Worm (Caenorhabditis elegans): ENCODE measurements around the gene ZK757.2.
A peak's percentile ranks its signal among the peaks of the same experiment; 100 is the strongest.

Gene ZK757.2

ce11 chrIII:9922310-9922709 is 43.6 kb upstream of the ZK757.2 start:
- TF ChIP-seq elt-2 (tag; optimal IDR thresholded peaks at IDR 0.05) (peak; percentile 71), ceh-28 (tag; optimal IDR thresholded peaks at IDR 0.05) (peak; percentile 2), aly-2 (tag; optimal IDR thresholded peaks at IDR 0.05) (no peak), skn-1 (tag; optimal IDR thresholded peaks at IDR 0.05) (no peak), pqm-1 (tag; optimal IDR thresholded peaks at IDR 0.05) (peak; percentile 71), pha-4 (tag; optimal IDR thresholded peaks at IDR 0.05) (peak; percentile 43)

DNA sequence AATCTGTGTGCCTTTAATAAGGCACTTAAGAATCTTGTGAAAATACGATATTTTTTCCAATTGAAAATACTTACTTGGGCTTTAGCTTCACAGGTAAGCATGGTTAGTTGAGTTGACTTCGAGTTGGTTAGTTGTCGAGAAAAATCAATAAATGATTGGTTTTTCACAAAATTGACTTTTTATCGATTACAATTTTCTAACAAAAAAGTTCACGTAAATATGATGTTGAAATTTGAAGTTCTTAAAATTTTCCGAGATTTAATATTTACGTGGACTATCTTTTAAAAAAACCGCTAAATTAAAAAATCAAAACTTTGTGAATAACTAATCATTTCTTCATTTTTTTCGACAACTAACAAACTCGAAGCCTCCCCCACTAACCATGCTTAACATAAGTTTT is 42.0 kb upstream of the ZK757.2 start, which contains the start of gene F40F12.3:
TSS of gene F40F12.3 (minus strand) at position 101 of the 400 bp plus-strand sequence.
- TF ChIP-seq mdl-1 (tag; optimal IDR thresholded peaks at IDR 0.05) (no peak), egl-5 (tag; optimal IDR thresholded peaks at IDR 0.05) (no peak), ZK546.5 (tag; optimal IDR thresholded peaks at IDR 0.05) (no peak), nhr-23 (tag; optimal IDR thresholded peaks at IDR 0.05) (no peak)

ce11 chrIII:9913722-9914121 is 35.0 kb upstream of the ZK757.2 start, which contains the start of gene cbp-3:
Gene cbp-3 (plus strand): TSS chrIII:9913993.
- TF ChIP-seq elt-1 (tag; optimal IDR thresholded peaks at IDR 0.05) (no peak), pqm-1 (tag; optimal IDR thresholded peaks at IDR 0.05) (peak; percentile 93), elt-2 (tag; optimal IDR thresholded peaks at IDR 0.05) (peak; percentile 83), hmg-11 (tag; optimal IDR thresholded peaks at IDR 0.05) (no peak), pha-4 (tag; optimal IDR thresholded peaks at IDR 0.05) (peak; percentile 66), fkh-10 (GFP tag; optimal IDR thresholded peaks at IDR 0.05) (no peak)

DNA sequence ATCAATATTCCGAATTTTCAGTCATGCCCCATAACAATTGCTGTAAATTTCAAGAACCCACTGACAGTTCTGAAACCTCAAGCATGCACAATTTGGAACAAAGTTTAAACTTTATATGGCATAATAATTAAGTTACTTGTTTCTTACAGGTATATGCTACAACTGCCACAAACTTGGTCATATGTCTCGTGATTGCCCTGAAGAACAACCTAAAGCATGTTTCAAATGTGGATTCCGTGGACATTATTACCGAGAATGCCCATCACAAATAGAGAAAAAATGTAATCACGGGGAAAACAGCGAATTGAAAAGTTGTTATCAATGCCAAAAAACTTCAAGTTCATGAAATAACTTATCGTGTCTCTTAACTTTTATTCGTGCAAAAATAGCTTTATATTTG is 34.3 kb upstream of the ZK757.2 start:
- TF ChIP-seq unc-62 (GFP tag; optimal IDR thresholded peaks at IDR 0.05) (no peak), zag-1 (tag; optimal IDR thresholded peaks at IDR 0.05) (no peak), elt-3 (tag; optimal IDR thresholded peaks at IDR 0.05) (no peak), ceh-82 (tag; optimal IDR thresholded peaks at IDR 0.05) (no peak), nhr-11 (tag; optimal IDR thresholded peaks at IDR 0.05) (no peak), elt-2 (tag; optimal IDR thresholded peaks at IDR 0.05) (peak; percentile 17)

DNA sequence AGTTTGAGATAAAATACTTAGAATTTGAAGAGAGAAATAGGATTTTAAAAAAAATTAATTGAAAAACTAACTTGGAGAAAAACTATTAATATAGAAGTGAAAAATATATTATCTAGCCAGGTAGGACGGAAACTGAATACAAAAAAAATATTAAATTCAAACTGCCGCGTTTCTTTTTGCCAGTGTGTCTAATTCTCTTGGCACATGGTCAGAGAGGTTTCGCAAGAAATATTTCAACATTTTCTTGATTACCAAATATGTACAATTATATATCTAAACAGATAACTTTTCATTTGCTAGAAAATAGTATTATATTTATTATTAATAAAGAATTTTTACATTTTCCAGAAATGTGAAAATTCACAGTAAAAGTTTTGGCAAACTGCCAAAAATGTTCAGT is 33.8 kb upstream of the ZK757.2 start:
- no peak for TF ChIP-seq nhr-76 (tag; optimal IDR thresholded peaks at IDR 0.05)
- TF ChIP-seq egl-27 (tag; optimal IDR thresholded peaks at IDR 0.05), result no peak
- TF ChIP-seq ceh-28 (tag; optimal IDR thresholded peaks at IDR 0.05), result no peak
- TF ChIP-seq daf-12 (tag; optimal IDR thresholded peaks at IDR 0.05), result no peak

ce11 chrIII:9910608-9911479 is 32.1 kb upstream of the ZK757.2 start, which contains the start of the genes cyld-1 and F40F12.9:
Gene cyld-1 (minus strand): TSS chrIII:9910658.
Gene F40F12.9 (plus strand): TSS chrIII:9911328.
- TF ChIP-seq fkh-10 (GFP tag; optimal IDR thresholded peaks at IDR 0.05) (no peak), pha-4 (tag; optimal IDR thresholded peaks at IDR 0.05) (peak; percentile 87), jun-1 (tag; optimal IDR thresholded peaks at IDR 0.05) (no peak), nhr-25 (tag; optimal IDR thresholded peaks at IDR 0.05) (no peak), elt-2 (tag; optimal IDR thresholded peaks at IDR 0.05) (peak; percentile 45)

- no peak for TF ChIP-seq hmg-11 (tag; optimal IDR thresholded peaks at IDR 0.05)
- no peak for TF ChIP-seq mml-1 (tag; optimal IDR thresholded peaks at IDR 0.05)
- TF ChIP-seq nhr-76 (tag; optimal IDR thresholded peaks at IDR 0.05), result no peak
- no peak for TF ChIP-seq egl-5 (tag; optimal IDR thresholded peaks at IDR 0.05)
- no peak for TF ChIP-seq nhr-23 (tag; optimal IDR thresholded peaks at IDR 0.05)
- no peak for TF ChIP-seq ztf-11 (tag; optimal IDR thresholded peaks at IDR 0.05)
- TF ChIP-seq eor-1 (tag; optimal IDR thresholded peaks at IDR 0.05), result no peak
- no peak for TF ChIP-seq egl-27 (tag; optimal IDR thresholded peaks at IDR 0.05)
- no peak for TF ChIP-seq fkh-10 (GFP tag; optimal IDR thresholded peaks at IDR 0.05)
- no peak for TF ChIP-seq nhr-12 (tag; optimal IDR thresholded peaks at IDR 0.05)
- no peak for TF ChIP-seq snpc-4 (tag; optimal IDR thresholded peaks at IDR 0.05)
Observed at ce11 chrIII:9908769-9909168, 30.0 kb upstream of the ZK757.2 start.

Data from whole organism, L3 larva.